Fruit fly (Drosophila melanogaster): ENCODE data around the gene Pcyt2.

Gene Pcyt2

DNA sequence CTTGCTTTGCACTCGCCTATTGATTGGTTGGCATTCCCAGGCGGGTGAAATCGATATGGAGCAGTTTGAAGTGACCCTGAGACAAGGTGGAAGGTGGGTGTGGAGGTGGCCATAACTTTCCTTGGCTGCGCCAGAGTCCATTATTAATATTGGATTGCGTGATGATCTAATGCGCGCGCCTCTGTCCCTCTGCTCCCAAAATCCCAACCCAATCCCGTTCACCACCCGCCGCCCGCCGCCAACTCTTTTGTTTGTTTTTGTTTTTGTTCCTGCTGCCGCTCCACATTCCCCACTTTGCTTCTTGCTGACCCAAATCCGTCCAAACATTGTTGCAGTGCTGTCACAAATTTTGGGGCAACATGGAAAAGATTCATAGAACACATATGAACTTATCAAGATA, 17.8 kb downstream of the Pcyt2 start:
- TF ChIP-seq Hr83 (GFP tag; optimal IDR thresholded peaks at IDR 0.05; ENCODE audit: poor library complexity, severe bottlenecking) (no peak), N (GFP tag; optimal IDR thresholded peaks at IDR 0.05) (no peak), brk (GFP tag; optimal IDR thresholded peaks at IDR 0.05) (no peak), ey (GFP tag; optimal IDR thresholded peaks at IDR 0.05) (no peak), Jra (GFP tag; optimal IDR thresholded peaks at IDR 0.05) (no peak)

DNA sequence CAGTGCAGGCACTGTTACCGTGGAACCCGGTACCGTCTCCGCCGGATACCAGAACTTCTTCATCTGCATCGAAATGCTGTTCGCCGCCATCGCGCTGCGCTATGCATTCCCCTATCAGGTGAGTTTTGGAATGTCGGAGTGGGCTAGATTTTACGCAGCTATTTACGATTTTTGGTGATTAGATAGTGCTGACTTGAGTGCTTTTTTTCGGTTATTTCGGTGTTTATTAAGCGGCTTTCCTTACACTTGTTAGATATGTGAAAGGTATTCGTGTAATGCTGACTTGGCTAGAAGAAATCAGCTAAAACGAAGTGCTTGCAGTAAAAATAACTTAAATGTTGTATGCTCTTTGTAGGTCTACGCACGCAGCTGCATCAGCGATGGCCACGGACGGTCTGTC, 19.9 kb downstream of the Pcyt2 start:
- TF ChIP-seq Dfd (GFP tag; optimal IDR thresholded peaks at IDR 0.05) = no peak
- no peak for TF ChIP-seq Abd-B (GFP tag; optimal IDR thresholded peaks at IDR 0.05)
- no peak for TF ChIP-seq Hnf4 (GFP tag; optimal IDR thresholded peaks at IDR 0.05)
- TF ChIP-seq Hr78 (GFP tag; optimal IDR thresholded peaks at IDR 0.05) = no peak
- no peak for TF ChIP-seq dmrt93B (GFP tag; optimal IDR thresholded peaks at IDR 0.05)
- TF ChIP-seq CG9705 (GFP tag; optimal IDR thresholded peaks at IDR 0.05) = no peak
- TF ChIP-seq rgr (GFP tag; optimal IDR thresholded peaks at IDR 0.05) = no peak
- no peak for TF ChIP-seq Hr83 (GFP tag; optimal IDR thresholded peaks at IDR 0.05; ENCODE audit: poor library complexity, severe bottlenecking)
- no peak for TF ChIP-seq br (GFP tag; optimal IDR thresholded peaks at IDR 0.05)
- TF ChIP-seq CG32264 (GFP tag; optimal IDR thresholded peaks at IDR 0.05) = no peak
- no peak for TF ChIP-seq N (GFP tag; optimal IDR thresholded peaks at IDR 0.05)
- no peak for TF ChIP-seq Myc (optimal IDR thresholded peaks at IDR 0.05)
- TF ChIP-seq lola (GFP tag; optimal IDR thresholded peaks at IDR 0.05) = no peak
- TF ChIP-seq Jra (GFP tag; optimal IDR thresholded peaks at IDR 0.05) = no peak
- TF ChIP-seq usp (GFP tag; optimal IDR thresholded peaks at IDR 0.05) = no peak
- TF ChIP-seq Dif (GFP tag; optimal IDR thresholded peaks at IDR 0.05; ENCODE audit: partially characterized antibody) = no peak

DNA sequence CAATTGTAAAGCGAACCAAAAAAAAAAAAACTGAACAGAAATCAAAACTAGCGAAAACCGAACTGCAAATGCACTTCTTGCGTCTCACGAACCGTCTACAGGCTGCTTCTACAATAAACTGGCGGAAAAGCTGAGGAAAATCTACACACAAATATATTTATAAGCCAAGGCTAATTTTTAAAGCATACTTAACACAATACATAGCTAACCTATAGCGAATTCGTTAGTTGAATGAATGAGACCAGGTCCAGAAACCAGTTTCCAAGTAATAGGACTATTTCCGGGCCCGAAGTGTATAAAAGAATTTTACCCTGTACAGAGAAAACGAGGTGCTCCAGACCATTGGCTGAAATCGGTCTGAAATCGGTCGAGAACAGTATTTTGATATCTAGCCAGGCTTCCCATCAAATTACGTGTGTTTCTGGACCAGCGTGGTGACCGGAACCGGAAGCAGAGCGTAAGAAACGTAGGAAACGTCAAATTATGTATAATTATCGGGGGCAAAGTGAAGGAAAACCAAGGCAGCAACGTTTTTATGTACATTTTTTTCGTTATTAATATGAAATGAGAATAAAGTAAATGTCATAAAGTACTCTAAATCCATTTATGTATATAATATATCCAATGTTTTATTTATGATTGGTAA, 22.6 kb downstream of the Pcyt2 start:
- TF ChIP-seq dmrt93B (GFP tag; optimal IDR thresholded peaks at IDR 0.05) (no peak), Hnf4 (GFP tag; optimal IDR thresholded peaks at IDR 0.05) (no peak), Mio (GFP tag; optimal IDR thresholded peaks at IDR 0.05) (no peak), Hr78 (GFP tag; optimal IDR thresholded peaks at IDR 0.05) (no peak), Jra (GFP tag; optimal IDR thresholded peaks at IDR 0.05) (no peak), Myc (optimal IDR thresholded peaks at IDR 0.05) (no peak)

DNA sequence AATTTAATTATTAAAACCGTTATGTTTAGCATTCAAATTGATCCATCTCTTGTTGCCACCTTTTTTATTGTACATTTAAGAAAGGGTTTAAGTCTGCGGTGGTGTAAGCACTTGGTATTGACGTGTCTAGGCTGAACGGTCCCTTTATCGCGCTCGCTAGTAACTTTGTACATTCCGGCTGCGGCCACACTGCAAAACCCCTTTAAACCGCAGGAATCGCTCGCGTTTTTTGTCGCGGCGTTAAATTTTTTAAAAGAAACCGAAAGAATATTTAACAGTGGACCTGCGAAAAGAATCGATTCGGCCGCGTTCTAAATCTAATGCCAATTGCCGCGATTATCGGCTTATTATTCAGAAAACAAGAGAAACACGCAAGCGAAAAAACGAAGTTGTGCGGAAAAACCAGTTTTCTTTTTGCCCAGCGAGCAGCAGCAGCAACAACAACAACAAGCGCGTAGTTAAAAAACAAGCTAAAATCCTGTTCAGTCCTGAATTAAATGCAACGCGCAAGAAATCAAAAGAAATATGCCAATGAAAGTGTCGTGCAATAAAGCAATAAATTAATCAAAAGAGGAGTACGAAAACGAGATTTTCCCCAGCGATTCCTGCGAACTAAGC, 23.3 kb downstream of the Pcyt2 start, which contains the start of gene CG13917:
CG13917 (plus strand) TSS at position 211 of the 618 bp plus-strand sequence.
- TF ChIP-seq Rel (GFP tag; optimal IDR thresholded peaks at IDR 0.05) (no peak), Rel (tag; optimal IDR thresholded peaks at IDR 0.05) (peak; percentile 76), psq (GFP tag; optimal IDR thresholded peaks at IDR 0.05) (no peak), Jra (GFP tag; optimal IDR thresholded peaks at IDR 0.05) (no peak), GATAd (GFP tag; optimal IDR thresholded peaks at IDR 0.05) (no peak), Abd-B (GFP tag; optimal IDR thresholded peaks at IDR 0.05) (no peak), h (GFP tag; optimal IDR thresholded peaks at IDR 0.05) (peak; percentile 13), Myc (optimal IDR thresholded peaks at IDR 0.05) (peak; percentile 32), ey (GFP tag; optimal IDR thresholded peaks at IDR 0.05) (no peak)

DNA sequence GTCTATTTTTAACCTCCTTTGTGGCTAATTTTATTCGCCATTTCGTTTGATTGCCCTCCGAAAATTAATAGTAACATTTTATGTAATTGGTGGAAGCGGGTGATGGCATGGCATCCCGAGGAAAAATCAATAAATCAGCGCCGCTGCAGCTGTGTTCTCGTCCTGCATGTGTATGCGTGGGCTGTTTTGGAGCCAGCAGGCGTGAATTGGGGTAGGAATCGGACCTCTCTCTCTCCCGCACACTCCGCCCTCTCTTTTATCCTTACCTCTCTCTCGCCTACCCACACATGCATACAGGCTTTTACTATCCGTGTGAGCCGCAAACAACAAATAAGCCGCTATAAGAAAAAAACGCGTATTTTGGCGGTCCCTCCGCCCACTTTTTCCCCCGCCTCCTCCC, 24.0 kb downstream of the Pcyt2 start:
- TF ChIP-seq br (GFP tag; optimal IDR thresholded peaks at IDR 0.05) (no peak), sv (GFP tag; optimal IDR thresholded peaks at IDR 0.05) (no peak), brk (GFP tag; optimal IDR thresholded peaks at IDR 0.05) (no peak), Hr78 (GFP tag; optimal IDR thresholded peaks at IDR 0.05) (no peak), CG9705 (GFP tag; optimal IDR thresholded peaks at IDR 0.05) (no peak), dsf (GFP tag; optimal IDR thresholded peaks at IDR 0.05; ENCODE audit: borderline replicate concordance) (no peak), Hr83 (GFP tag; optimal IDR thresholded peaks at IDR 0.05; ENCODE audit: poor library complexity, severe bottlenecking) (no peak), psq (GFP tag; optimal IDR thresholded peaks at IDR 0.05) (peak; percentile 21), Hnf4 (GFP tag; optimal IDR thresholded peaks at IDR 0.05) (no peak)

DNA sequence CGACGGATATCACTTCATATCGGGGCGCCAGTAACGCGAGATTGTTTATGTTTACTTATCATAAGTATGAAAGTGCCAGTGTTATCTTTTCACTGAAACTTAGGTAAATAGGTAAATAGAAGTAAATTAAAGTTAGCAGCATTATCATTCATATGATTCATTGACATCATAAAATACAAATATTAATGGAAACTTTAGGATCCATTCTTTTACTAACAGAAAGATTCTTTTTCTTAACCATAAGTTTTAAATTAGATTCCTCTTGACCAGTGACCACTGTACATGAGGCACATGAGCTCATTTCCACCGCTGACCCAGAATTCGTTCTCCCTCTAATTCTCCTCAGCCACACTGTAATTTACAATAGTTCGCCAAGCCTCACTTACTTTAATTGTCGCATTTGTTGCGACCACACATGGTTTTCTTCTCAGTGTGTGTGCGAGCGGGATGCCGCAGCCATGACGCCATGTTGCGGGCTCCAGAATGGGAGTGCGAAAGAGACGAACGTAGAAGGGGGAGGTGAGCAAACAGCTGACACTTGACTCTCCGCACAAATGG, 25.2 kb downstream of the Pcyt2 start:
- TF ChIP-seq dmrt93B (GFP tag; optimal IDR thresholded peaks at IDR 0.05) (no peak), Mio (GFP tag; optimal IDR thresholded peaks at IDR 0.05) (no peak), jim (GFP tag; optimal IDR thresholded peaks at IDR 0.05) (no peak), fru (GFP tag; optimal IDR thresholded peaks at IDR 0.05) (no peak), Myc (optimal IDR thresholded peaks at IDR 0.05) (no peak), CrebA (GFP tag; optimal IDR thresholded peaks at IDR 0.05; ENCODE audit: borderline replicate concordance) (no peak), sage (GFP tag; optimal IDR thresholded peaks at IDR 0.05) (no peak), Hnf4 (GFP tag; optimal IDR thresholded peaks at IDR 0.05) (no peak), Vsx2 (GFP tag; optimal IDR thresholded peaks at IDR 0.05; ENCODE audit: partially characterized antibody) (no peak), h (GFP tag; optimal IDR thresholded peaks at IDR 0.05) (no peak), N (GFP tag; optimal IDR thresholded peaks at IDR 0.05) (no peak), br (GFP tag; optimal IDR thresholded peaks at IDR 0.05) (no peak), dl (GFP tag; optimal IDR thresholded peaks at IDR 0.05; ENCODE audit: insufficient read depth in 1 of 2, partially characterized antibody in 2 of 2) (no peak), Sp1 (GFP tag; optimal IDR thresholded peaks at IDR 0.05) (no peak), Hr78 (GFP tag; optimal IDR thresholded peaks at IDR 0.05) (no peak), ey (GFP tag; optimal IDR thresholded peaks at IDR 0.05) (no peak), Rel (GFP tag; optimal IDR thresholded peaks at IDR 0.05) (no peak), Rel (tag; optimal IDR thresholded peaks at IDR 0.05) (no peak), Jra (GFP tag; optimal IDR thresholded peaks at IDR 0.05) (no peak)

Measured in whole organism, wandering third instar larva.